Fruit fly (Drosophila melanogaster) whole organism, embryonic: Measurements from ENCODE around the gene CG10550.

Source experiments
- Abd-B ChIP-seq: fragments of 200-800 bp; sonication (Bioruptor generic); optimal IDR thresholded peaks from 2 replicates; lab custom pipeline; 2018; ENCODE audit warnings: missing biosample characterization, mild to moderate bottlenecking, missing genetic modification characterization, moderate library complexity
- CG10431 ChIP-seq: fragments of 200-800 bp; sonication (Bioruptor generic); optimal IDR thresholded peaks from 3 replicates; lab custom pipeline; 2018; ENCODE audit warnings: missing biosample characterization, mild to moderate bottlenecking, missing genetic modification characterization
- CG12236 ChIP-seq: fragments of 200-800 bp; sonication (Bioruptor generic); optimal IDR thresholded peaks from 2 replicates; lab custom pipeline; 2016; ENCODE audit warnings: missing biosample characterization, missing genetic modification characterization
- CG12391 ChIP-seq: fragments of 200-800 bp; sonication (Bioruptor generic); optimal IDR thresholded peaks from 3 replicates; lab custom pipeline; 2018; ENCODE audit warnings: missing biosample characterization, mild to moderate bottlenecking, missing genetic modification characterization, moderate library complexity
- CG12659 ChIP-seq: fragments of 200-800 bp; sonication (Bioruptor generic); optimal IDR thresholded peaks from 3 replicates; lab custom pipeline; 2017; ENCODE audit warnings: mild to moderate bottlenecking, missing biosample characterization, missing genetic modification reagents, missing genetic modification characterization
- CG12744 ChIP-seq: fragments of 200-800 bp; sonication (Bioruptor generic); optimal IDR thresholded peaks from 2 replicates; lab custom pipeline; 2016; ENCODE audit warnings: missing biosample characterization, missing genetic modification characterization
- CG12769 ChIP-seq: fragments of 200-800 bp; sonication (Bioruptor generic); optimal IDR thresholded peaks from 2 replicates; lab custom pipeline; 2019; ENCODE audit warnings: missing biosample characterization, mild to moderate bottlenecking, missing genetic modification characterization, moderate library complexity
- CG13123 ChIP-seq: fragments of 200-800 bp; sonication (Bioruptor generic); optimal IDR thresholded peaks from 2 replicates; lab custom pipeline; 2016; ENCODE audit warnings: missing biosample characterization, missing genetic modification characterization
- CG13775 ChIP-seq: fragments of 200-800 bp; sonication (Bioruptor generic); optimal IDR thresholded peaks from 3 replicates; lab custom pipeline; 2017; ENCODE audit warnings: missing biosample characterization, mild to moderate bottlenecking, missing genetic modification characterization
- CG14667 ChIP-seq: fragments of 200-800 bp; sonication (Bioruptor generic); IDR thresholded peaks from 2 replicates; pipeline ENCODE4 v1.3.6; 2022; ENCODE audit warnings: missing biosample characterization, missing genetic modification characterization
- CG16779 ChIP-seq: fragments of 200-800 bp; sonication (Bioruptor generic); IDR thresholded peaks from 2 replicates; pipeline ENCODE4 v1.3.6; 2022; ENCODE audit warnings: missing biosample characterization, missing genetic modification characterization
- CG18599 ChIP-seq: fragments of 200-800 bp; sonication (Bioruptor generic); optimal IDR thresholded peaks from 3 replicates; lab custom pipeline; 2017; ENCODE audit warnings: missing biosample characterization, missing genetic modification characterization, mild to moderate bottlenecking, moderate library complexity, missing genetic modification reagents
- CG2129 ChIP-seq: fragments of 200-800 bp; sonication (Bioruptor generic); IDR thresholded peaks from 2 replicates; pipeline ENCODE4 v1.3.6; 2022; ENCODE audit warnings: missing biosample characterization, missing genetic modification characterization; ENCODE audit not compliant: partially characterized antibody
- CG2712 ChIP-seq: fragments of 200-800 bp; optimal IDR thresholded peaks from 3 replicates; lab custom pipeline; 2019; ENCODE audit warnings: missing biosample characterization, mild to moderate bottlenecking, missing genetic modification characterization, moderate library complexity
- CG34422 ChIP-seq: fragments of 200-800 bp; sonication (Bioruptor generic); IDR thresholded peaks from 3 replicates; pipeline ENCODE4 v1.3.6; 2022; ENCODE audit warnings: missing biosample characterization, missing genetic modification characterization
- CG3847 ChIP-seq: fragments of 200-800 bp; sonication (Bioruptor generic); IDR thresholded peaks from 2 replicates; pipeline ENCODE4 v1.3.6; 2022; ENCODE audit warnings: missing biosample characterization, missing genetic modification characterization
- CG42726 ChIP-seq: fragments of 200-800 bp; sonication (Bioruptor generic); IDR thresholded peaks from 2 replicates; pipeline ENCODE4 v1.3.6; 2022; ENCODE audit warnings: missing biosample characterization, missing genetic modification characterization; ENCODE audit not compliant: partially characterized antibody
- CG4328 ChIP-seq: fragments of 200-800 bp; sonication (Bioruptor generic); optimal IDR thresholded peaks from 3 replicates; lab custom pipeline; 2017; ENCODE audit warnings: missing biosample characterization, missing genetic modification reagents, missing genetic modification characterization
- CG4424 ChIP-seq: fragments of 200-800 bp; sonication (Bioruptor generic); optimal IDR thresholded peaks from 3 replicates; lab custom pipeline; 2016; ENCODE audit warnings: missing biosample characterization, missing genetic modification characterization
- CG6254 ChIP-seq: fragments of 200-800 bp; sonication (Bioruptor generic); optimal IDR thresholded peaks from 3 replicates; lab custom pipeline; 2017; ENCODE audit warnings: mild to moderate bottlenecking, missing biosample characterization, missing genetic modification reagents, missing genetic modification characterization
- CG7271 ChIP-seq: fragments of 200-800 bp; sonication (Bioruptor generic); optimal IDR thresholded peaks from 2 replicates; lab custom pipeline; 2018; ENCODE audit warnings: missing biosample characterization, mild to moderate bottlenecking, missing genetic modification characterization, moderate library complexity
- CG7357 ChIP-seq: fragments of 200-800 bp; sonication (Bioruptor generic); IDR thresholded peaks from 3 replicates; pipeline ENCODE4 v1.3.6; 2022; ENCODE audit warnings: missing biosample characterization, missing genetic modification characterization
- CG7839 ChIP-seq: fragments of 200-800 bp; sonication (Bioruptor generic); optimal IDR thresholded peaks from 3 replicates; lab custom pipeline; 2018; ENCODE audit warnings: missing biosample characterization, mild to moderate bottlenecking, missing genetic modification characterization, moderate library complexity
- CG9817 ChIP-seq: fragments of 200-800 bp; sonication (Bioruptor generic); optimal IDR thresholded peaks from 2 replicates; lab custom pipeline; 2018; ENCODE audit warnings: missing biosample characterization, mild to moderate bottlenecking, missing genetic modification characterization, moderate library complexity
- CoRest ChIP-seq: fragments of 200-800 bp; sonication (Bioruptor generic); optimal IDR thresholded peaks from 3 replicates; lab custom pipeline; 2018; ENCODE audit warnings: missing biosample characterization, mild to moderate bottlenecking, missing genetic modification characterization, moderate library complexity
- Dll ChIP-seq: fragments of 200-800 bp; sonication (Bioruptor generic); IDR thresholded peaks from 4 replicates; pipeline ENCODE4 v1.3.6; 2022; ENCODE audit warnings: missing biosample characterization, missing genetic modification characterization; ENCODE audit not compliant: partially characterized antibody
- GATAe ChIP-seq: fragments of 200-800 bp; sonication (Bioruptor generic); conservative IDR thresholded peaks from 2 replicates; pipeline ENCODE4 v1.3.6; 2022; ENCODE audit warnings: missing biosample characterization, missing genetic modification characterization
- Hr39 ChIP-seq: fragments of >200 bp; optimal IDR thresholded peaks from 2 replicates; lab custom pipeline; 2017
- Hr78 ChIP-seq, 2 experiments: fragments of 200-800 bp in 1 of 2; fragments of >200 bp in 1 of 2; sonication (Bioruptor generic) in 1 of 2; optimal IDR thresholded peaks; 2 replicates each; lab custom pipeline; 2017 to 2019; ENCODE audit warnings: missing biosample characterization in 2 of 2, missing genetic modification characterization in 2 of 2, mild to moderate bottlenecking in 1 of 2, moderate library complexity in 1 of 2
- MBD-R2 ChIP-seq: fragments of 200-800 bp; sonication (Bioruptor generic); IDR thresholded peaks from 2 replicates; pipeline ENCODE4 v1.3.6; 2022; ENCODE audit warnings: missing biosample characterization, missing genetic modification characterization
- Med ChIP-seq: fragments of 200-800 bp; sonication (Bioruptor generic); peaks from one replicate; lab custom pipeline; 2016; ENCODE audit warnings: missing biosample characterization, missing genetic modification characterization, mild to moderate bottlenecking, inconsistent platforms, moderate library complexity
- Meics ChIP-seq: fragments of 200-800 bp; sonication (Bioruptor generic); optimal IDR thresholded peaks from 2 replicates; lab custom pipeline; 2017; ENCODE audit warnings: missing biosample characterization, mild to moderate bottlenecking, missing genetic modification characterization
- Myb ChIP-seq: fragments of 200-800 bp; sonication (Bioruptor generic); optimal IDR thresholded peaks from 2 replicates; lab custom pipeline; 2016; ENCODE audit warnings: missing biosample characterization, missing genetic modification characterization
- Usf ChIP-seq: fragments of 200-800 bp; sonication (Bioruptor generic); optimal IDR thresholded peaks from 2 replicates; lab custom pipeline; 2017; ENCODE audit warnings: missing genotype, missing biosample characterization, missing genetic modification characterization
- al ChIP-seq: fragments of 200-800 bp; sonication (Bioruptor generic); IDR thresholded peaks from 2 replicates; pipeline ENCODE4 v1.3.6; 2022; ENCODE audit warnings: missing biosample characterization, missing genetic modification characterization
- ap ChIP-seq: fragments of 200-800 bp; sonication (Bioruptor generic); IDR thresholded peaks from 2 replicates; pipeline ENCODE4 v1.3.6; 2022; ENCODE audit warnings: missing biosample characterization, missing genetic modification characterization
- ase ChIP-seq: fragments of 200-800 bp; sonication (Bioruptor generic); IDR thresholded peaks from 3 replicates; pipeline ENCODE4 v1.3.6; 2022; ENCODE audit warnings: missing biosample characterization, missing genetic modification characterization
- croc ChIP-seq: fragments of 200-800 bp; sonication (Bioruptor generic); conservative IDR thresholded peaks from 3 replicates; pipeline ENCODE4 v1.3.6; 2022; ENCODE audit warnings: missing biosample characterization, missing genetic modification characterization
- cwo ChIP-seq: fragments of 200-800 bp; sonication (Bioruptor generic); optimal IDR thresholded peaks from 3 replicates; lab custom pipeline; 2017; ENCODE audit warnings: missing biosample characterization, missing genetic modification characterization, mild to moderate bottlenecking, moderate library complexity, missing genetic modification reagents
- dpn ChIP-seq, 2 experiments: fragments of 200-800 bp; sonication (Bioruptor generic); optimal IDR thresholded peaks; 3 replicates each; lab custom pipeline; 2016; ENCODE audit warnings: missing biosample characterization in 2 of 2, missing genetic modification characterization in 2 of 2
- ewg ChIP-seq: fragments of 200-800 bp; sonication (Bioruptor generic); optimal IDR thresholded peaks from 3 replicates; lab custom pipeline; 2017; ENCODE audit warnings: mild to moderate bottlenecking, missing biosample characterization, missing genetic modification reagents, missing genetic modification characterization
- gem ChIP-seq: fragments of 200-800 bp; sonication (Bioruptor generic); optimal IDR thresholded peaks from 2 replicates; lab custom pipeline; 2019; ENCODE audit warnings: missing biosample characterization, mild to moderate bottlenecking, missing genetic modification characterization, moderate library complexity
- ham ChIP-seq: fragments of 200-800 bp; sonication (Bioruptor generic); IDR thresholded peaks from 2 replicates; pipeline ENCODE4 v1.3.6; 2022; ENCODE audit warnings: missing biosample characterization, missing genetic modification characterization
- ken ChIP-seq: fragments of 200-800 bp; sonication (Bioruptor generic); IDR thresholded peaks from 3 replicates; pipeline ENCODE4 v1.3.6; 2022; ENCODE audit warnings: missing biosample characterization, missing genetic modification characterization
- pho ChIP-seq: fragments of 200-800 bp; sonication (Bioruptor generic); optimal IDR thresholded peaks from 2 replicates; lab custom pipeline; 2016; ENCODE audit warnings: missing biosample characterization, missing genetic modification characterization
- sim ChIP-seq: fragments of 200-800 bp; sonication (Bioruptor generic); IDR thresholded peaks from 2 replicates; pipeline ENCODE4 v1.3.6; 2022; ENCODE audit warnings: missing biosample characterization, missing genetic modification characterization
- sna ChIP-seq: fragments of 200-800 bp; sonication (Bioruptor generic); IDR thresholded peaks from 2 replicates; pipeline ENCODE4 v1.3.6; 2022; ENCODE audit warnings: missing biosample characterization, missing genetic modification characterization; ENCODE audit not compliant: partially characterized antibody
- unc-4 ChIP-seq: fragments of 200-800 bp; sonication (Bioruptor generic); IDR thresholded peaks from 2 replicates; pipeline ENCODE4 v1.3.6; 2022; ENCODE audit warnings: missing biosample characterization, missing genetic modification characterization; ENCODE audit not compliant: partially characterized antibody
- vfl ChIP-seq: fragments of 200-800 bp; sonication (Bioruptor generic); optimal IDR thresholded peaks from 2 replicates; lab custom pipeline; 2016; ENCODE audit warnings: missing biosample characterization, missing genetic modification characterization
- zfh1 ChIP-seq: fragments of 200-800 bp; sonication (Bioruptor generic); IDR thresholded peaks from 3 replicates; pipeline ENCODE4 v1.3.6; 2022; ENCODE audit warnings: missing biosample characterization, missing genetic modification characterization

CG10550 gene

DNA sequence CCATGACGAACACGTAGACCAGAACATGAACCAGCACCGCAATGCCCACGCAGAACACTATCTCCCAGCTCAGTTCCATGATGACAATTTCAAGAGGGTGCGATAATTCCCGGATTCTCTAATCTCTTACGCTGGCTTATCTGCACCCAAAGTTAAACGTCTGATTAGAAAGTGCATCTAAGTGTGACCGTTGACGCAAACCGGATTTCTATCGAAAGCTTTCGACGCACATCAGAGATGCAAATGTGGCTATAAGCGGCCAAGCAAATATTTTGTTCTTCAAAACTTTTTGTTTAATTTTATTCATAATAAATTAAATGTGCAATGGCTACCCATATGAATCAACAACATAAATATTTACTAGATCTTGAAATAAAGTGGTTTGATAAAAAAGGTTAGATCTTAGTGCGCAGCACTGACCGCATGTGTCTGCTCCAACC lies 45.8 kb downstream of the CG10550 start, which contains the start of the genes Kdsr and CG11858 (continued):
- TF ChIP-seq sim: 0 out of 2 replicates have a peak, but pooled peaks have one; percentile 17
- no peak for TF ChIP-seq CG2129 (GFP tag; lab: Robert Waterston, UW)
- TF ChIP-seq ewg (GFP tag; lab: Kevin White, UChicago): no peak
- peak; percentile 45; the same call in 1 of the 3 replicates for TF ChIP-seq ase (GFP tag; lab: Robert Waterston, UW)
- peak; percentile 12 for TF ChIP-seq cwo
- peak; percentile 68 for TF ChIP-seq CG3847 (GFP tag; lab: Robert Waterston, UW)
- peak; percentile 71 for TF ChIP-seq CoRest
- peak; percentile 57 for TF ChIP-seq pho (GFP tag; lab: Kevin White, UChicago)
- TF ChIP-seq CG2712 (tag; lab: Kevin White, UChicago): peak; percentile 82
- TF ChIP-seq CG4424 (GFP tag; lab: Kevin White, UChicago): peak; percentile 56
- peak; percentile 39; the same call in 1 of the 3 replicates for TF ChIP-seq croc (GFP tag; lab: Robert Waterston, UW)
- TF ChIP-seq CG6254 (GFP tag; lab: Kevin White, UChicago): no peak
- peak; percentile 6 for TF ChIP-seq CG13123 (GFP tag; lab: Kevin White, UChicago)
- TF ChIP-seq Usf (GFP tag; lab: Kevin White, UChicago): no peak
- TF ChIP-seq ken (GFP tag; lab: Robert Waterston, UW): peak; percentile 70; the same call in 2 of the 3 replicates
- TF ChIP-seq Myb (GFP tag; lab: Kevin White, UChicago): peak; percentile 51
- peak; percentile 61 for TF ChIP-seq Meics (GFP tag; lab: Kevin White, UChicago)
- no peak for TF ChIP-seq Hr78 (GFP tag; optimal IDR thresholded peaks at IDR 0.05; lab: Kevin White, UChicago)
- TF ChIP-seq CG12391 (tag; lab: Kevin White, UChicago): peak; percentile 79
- TF ChIP-seq CG14667 (GFP tag; lab: Robert Waterston, UW): peak; percentile 50; the same call in 1 of the 2 replicates
- no peak for TF ChIP-seq CG16779 (GFP tag; lab: Robert Waterston, UW)
- TF ChIP-seq Hr39 (lab: Kevin White, UChicago): no peak
- TF ChIP-seq unc-4 (GFP tag; lab: Robert Waterston, UW): peak; percentile 56; the same call in 1 of the 2 replicates
- TF ChIP-seq CG7839 (tag; lab: Kevin White, UChicago): peak; percentile 64
- no peak for TF ChIP-seq CG7271 (tag; lab: Kevin White, UChicago)
- TF ChIP-seq CG7357 (GFP tag; lab: Robert Waterston, UW): peak; percentile 53; the same call in 1 of the 3 replicates
- peak; percentile 56 to 57 for TF ChIP-seq dpn (GFP tag; optimal IDR thresholded peaks at IDR 0.05; lab: Kevin White, UChicago)
- no peak for TF ChIP-seq CG10431 (GFP tag; lab: Kevin White, UChicago)
- peak; percentile 95 for TF ChIP-seq Med (GFP tag; lab: Kevin White, UChicago)
- TF ChIP-seq CG4328 (GFP tag; lab: Kevin White, UChicago): no peak
- peak; percentile 70; the same call in 2 of the 3 replicates for TF ChIP-seq CG34422 (GFP tag; lab: Robert Waterston, UW)
- TF ChIP-seq CG42726 (GFP tag; lab: Robert Waterston, UW): no peak
- peak; percentile 73 for TF ChIP-seq CG13775 (GFP tag; lab: Kevin White, UChicago)
- no peak for TF ChIP-seq ap (GFP tag; lab: Robert Waterston, UW)
- TF ChIP-seq CG12236 (GFP tag; lab: Kevin White, UChicago): no peak
- TF ChIP-seq CG12769 (tag; lab: Kevin White, UChicago): peak; percentile 68
- TF ChIP-seq CG12659 (GFP tag; lab: Kevin White, UChicago): peak; percentile 66
- peak; percentile 65 for TF ChIP-seq CG9817 (tag; lab: Kevin White, UChicago)
- peak; percentile 86 for TF ChIP-seq MBD-R2 (GFP tag; lab: Robert Waterston, UW)
- TF ChIP-seq Dll: peak; percentile 45; the same call in 1 of the 4 replicates
- TF ChIP-seq sna: no peak
- no peak for TF ChIP-seq gem (tag; lab: Kevin White, UChicago)
- TF ChIP-seq GATAe (GFP tag; lab: Robert Waterston, UW): peak; percentile 61
- TF ChIP-seq Abd-B (GFP tag; lab: Kevin White, UChicago): no peak
- peak; percentile 61 for TF ChIP-seq al (GFP tag; lab: Robert Waterston, UW)
- TF ChIP-seq CG18599 (GFP tag; lab: Kevin White, UChicago): no peak
- TF ChIP-seq vfl: peak; percentile 3
- TF ChIP-seq ham (GFP tag; lab: Robert Waterston, UW): no peak
- TF ChIP-seq CG12744 (GFP tag; lab: Kevin White, UChicago): peak; percentile 40
- TF ChIP-seq zfh1: peak; percentile 77
